Fruit fly (Drosophila melanogaster) Kc167 (cell line): ENCODE results near the gene Sf3b5.

ENCODE experiments used
- h ChIP-seq: fragments of >200 bp; optimal IDR thresholded peaks from 3 replicates; lab custom pipeline; 2018; ENCODE audit warnings: missing external identifiers
- psq ChIP-seq: fragments of >200 bp; optimal IDR thresholded peaks from 2 replicates; lab custom pipeline; 2017; ENCODE audit warnings: missing external identifiers
- ttk ChIP-seq: sonication (Bioruptor generic); optimal IDR thresholded peaks from 2 replicates; lab custom pipeline; 2017; ENCODE audit warnings: missing external identifiers

DNA sequence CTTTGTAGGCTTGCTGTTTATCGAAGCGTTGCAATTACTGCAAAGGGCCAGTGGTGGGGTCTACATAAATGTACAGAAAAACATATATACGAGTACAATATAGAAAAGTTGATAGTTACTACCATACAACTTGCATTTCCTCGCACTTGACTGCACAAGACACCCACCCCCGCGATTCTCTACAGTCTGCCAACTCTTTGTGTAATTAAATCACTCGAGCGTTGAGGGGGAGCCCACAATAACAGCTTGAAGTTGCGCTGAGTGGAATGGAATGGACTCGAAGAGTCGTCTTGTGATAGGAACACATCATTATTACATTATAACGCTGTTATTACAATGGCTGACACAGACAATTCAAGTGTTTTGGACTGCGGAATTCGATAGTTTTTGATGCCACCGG is 14.3 kb upstream of the Sf3b5 start:
- TF ChIP-seq ttk (no peak), psq (no peak), h (no peak)
